Worm (Caenorhabditis elegans): ENCODE data around the gene srv-13.

- TF ChIP-seq ztf-23 (GFP tag; IDR thresholded peaks at IDR 0.05) (no peak), tab-1 (GFP tag; IDR thresholded peaks at IDR 0.05) (no peak), flt-1 (GFP tag; IDR thresholded peaks at IDR 0.05) (no peak), cog-1 (tag; optimal IDR thresholded peaks at IDR 0.05) (no peak), klf-2 (GFP tag; conservative IDR thresholded peaks at IDR 0.05) (no peak), ref-1 (GFP tag; conservative IDR thresholded peaks at IDR 0.05) (no peak), ztf-29 (GFP tag; IDR thresholded peaks at IDR 0.05) (no peak), med-1 (GFP tag; optimal IDR thresholded peaks at IDR 0.05; ENCODE audit: insufficient read depth) (no peak)
Observed at ce11 chrIV:6361668-6362067, 43.3 kb upstream of the srv-13 start, which contains the start of gene Y73B6BL.47.
